Fruit fly (Drosophila melanogaster): ENCODE data around the gene CG4306.
A peak's percentile ranks its signal among the peaks of the same experiment; 100 is the strongest.

CG4306 gene

DNA sequence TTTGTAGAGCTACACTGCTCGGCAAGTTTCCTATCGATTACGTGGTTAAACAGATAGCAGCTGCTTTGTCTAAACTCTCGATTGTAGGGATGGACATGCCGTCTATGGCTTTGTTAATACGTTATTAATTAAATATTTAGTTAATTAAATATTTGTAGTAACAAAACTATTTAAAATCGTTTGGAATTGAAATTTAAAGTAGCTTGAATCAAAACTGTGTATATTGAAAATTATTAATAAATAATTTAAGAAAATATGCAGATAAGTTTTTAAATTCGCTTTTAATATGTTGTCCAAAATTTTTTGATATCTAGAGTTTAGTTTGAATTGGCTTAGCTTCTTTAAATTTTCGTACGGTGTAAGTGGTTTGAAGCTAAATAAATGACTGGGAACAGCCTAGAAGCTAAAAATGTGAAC, 2.0 kb downstream of the CG4306 start, which contains the start of gene CG32196 (continued):
- peak; percentile 62 for TF ChIP-seq CG8359 (GFP tag; optimal IDR thresholded peaks at IDR 0.05; ENCODE audit: borderline replicate concordance)
- peak; percentile 3 for TF ChIP-seq CG3065 (GFP tag; optimal IDR thresholded peaks at IDR 0.05)
- peak; percentile 74 for TF ChIP-seq CG4730 (GFP tag; IDR thresholded peaks at IDR 0.05)
- peak; percentile 77 for TF ChIP-seq croc (GFP tag; conservative IDR thresholded peaks at IDR 0.05)
- TF ChIP-seq CG10462 (GFP tag; optimal IDR thresholded peaks at IDR 0.05) = peak; percentile 35
- no peak for TF ChIP-seq Side (GFP tag; optimal IDR thresholded peaks at IDR 0.05)
- TF ChIP-seq CG18476 (GFP tag; optimal IDR thresholded peaks at IDR 0.05) = peak; percentile 41
- no peak for TF ChIP-seq Nf-YC (tag; optimal IDR thresholded peaks at IDR 0.05)
- no peak for TF ChIP-seq CG17186 (GFP tag; optimal IDR thresholded peaks at IDR 0.05)
- TF ChIP-seq Aef1 (GFP tag; IDR thresholded peaks at IDR 0.05) = peak; percentile 75
- peak; percentile 75; the same call in 2 of the 3 replicates for TF ChIP-seq ken (GFP tag; IDR thresholded peaks at IDR 0.05)
- TF ChIP-seq Antp (GFP tag; optimal IDR thresholded peaks at IDR 0.05) = peak; percentile 6
- TF ChIP-seq Dp (GFP tag; optimal IDR thresholded peaks at IDR 0.05) = no peak
- TF ChIP-seq ems (GFP tag; optimal IDR thresholded peaks at IDR 0.05) = no peak
- peak; percentile 88 for TF ChIP-seq CG3281 (GFP tag; optimal IDR thresholded peaks at IDR 0.05)
- TF ChIP-seq CG11247 (GFP tag; IDR thresholded peaks at IDR 0.05) = peak; percentile 81
- no peak for TF ChIP-seq maf-S (GFP tag; optimal IDR thresholded peaks at IDR 0.05)
- peak; percentile 60 for TF ChIP-seq fd64A (GFP tag; optimal IDR thresholded peaks at IDR 0.05)
- TF ChIP-seq Opbp (GFP tag; IDR thresholded peaks at IDR 0.05; ENCODE audit: partially characterized antibody) = no peak
- peak; percentile 88 for TF ChIP-seq CG6689 (GFP tag; IDR thresholded peaks at IDR 0.05)
- TF ChIP-seq Fer1 (GFP tag; optimal IDR thresholded peaks at IDR 0.05) = peak; percentile 83
- peak; percentile 40 for TF ChIP-seq CG2116 (GFP tag; optimal IDR thresholded peaks at IDR 0.05)
- TF ChIP-seq Chrac-16 (GFP tag; optimal IDR thresholded peaks at IDR 0.05) = peak; percentile 76
- peak; percentile 69 for TF ChIP-seq CG15696 (tag; optimal IDR thresholded peaks at IDR 0.05)
- TF ChIP-seq CG4328 (GFP tag; optimal IDR thresholded peaks at IDR 0.05) = peak; percentile 71
- peak; percentile 73 for TF ChIP-seq tio (GFP tag; optimal IDR thresholded peaks at IDR 0.05)
- TF ChIP-seq E2f2 (GFP tag; IDR thresholded peaks at IDR 0.05) = no peak; the same call in 1 of the 2 replicates
- peak; percentile 59 for TF ChIP-seq kah (GFP tag; optimal IDR thresholded peaks at IDR 0.05)
- no peak for TF ChIP-seq TFAM (GFP tag; optimal IDR thresholded peaks at IDR 0.05)
- peak; percentile 61 for TF ChIP-seq NFAT (GFP tag; IDR thresholded peaks at IDR 0.05)
- TF ChIP-seq CG12104 (GFP tag; optimal IDR thresholded peaks at IDR 0.05) = peak; percentile 56
- TF ChIP-seq mld (GFP tag; IDR thresholded peaks at IDR 0.05; ENCODE audit: partially characterized antibody) = no peak
- no peak; the same call in none of the 2 replicates for TF ChIP-seq Nf-YA (GFP tag; IDR thresholded peaks at IDR 0.05)
- peak; percentile 90 for TF ChIP-seq CG8924 (tag; optimal IDR thresholded peaks at IDR 0.05)
- peak; percentile 88 for TF ChIP-seq Rfx (GFP tag; IDR thresholded peaks at IDR 0.05)
- peak; percentile 78 for TF ChIP-seq sd (tag; optimal IDR thresholded peaks at IDR 0.05)
- TF ChIP-seq CG16779 (GFP tag; IDR thresholded peaks at IDR 0.05) = no peak
- no peak for TF ChIP-seq Hr78 (GFP tag; optimal IDR thresholded peaks at IDR 0.05)
- TF ChIP-seq sisA (GFP tag; IDR thresholded peaks at IDR 0.05) = peak; percentile 81
- TF ChIP-seq luna (GFP tag; optimal IDR thresholded peaks at IDR 0.05) = no peak
- TF ChIP-seq CG12744 (GFP tag; optimal IDR thresholded peaks at IDR 0.05) = no peak
- TF ChIP-seq lmd (GFP tag; IDR thresholded peaks at IDR 0.05) = peak; percentile 88
- peak; percentile 93 for TF ChIP-seq CG12391 (tag; optimal IDR thresholded peaks at IDR 0.05)
- 0 out of 3 replicates have a peak, but pooled peaks have one; percentile 11 for TF ChIP-seq CG34224 (GFP tag; IDR thresholded peaks at IDR 0.05; ENCODE audit: partially characterized antibody)
- no peak for TF ChIP-seq otp (GFP tag; IDR thresholded peaks at IDR 0.05)
- peak; percentile 79 for TF ChIP-seq stc (GFP tag; IDR thresholded peaks at IDR 0.05)
- TF ChIP-seq amos (GFP tag; IDR thresholded peaks at IDR 0.05; ENCODE audit: partially characterized antibody) = no peak; the same call in 1 of the 2 replicates
- TF ChIP-seq CG15011 (GFP tag; optimal IDR thresholded peaks at IDR 0.05) = peak; percentile 67
- TF ChIP-seq dati (GFP tag; IDR thresholded peaks at IDR 0.05) = no peak
- TF ChIP-seq mam (GFP tag; optimal IDR thresholded peaks at IDR 0.05) = peak; percentile 38
- TF ChIP-seq Mad (GFP tag; optimal IDR thresholded peaks at IDR 0.05) = no peak
